Worm (Caenorhabditis elegans): ENCODE measurements around the gene pam-1.
A peak's percentile ranks its signal among the peaks of the same experiment; 100 is the strongest.

Gene pam-1

DNA sequence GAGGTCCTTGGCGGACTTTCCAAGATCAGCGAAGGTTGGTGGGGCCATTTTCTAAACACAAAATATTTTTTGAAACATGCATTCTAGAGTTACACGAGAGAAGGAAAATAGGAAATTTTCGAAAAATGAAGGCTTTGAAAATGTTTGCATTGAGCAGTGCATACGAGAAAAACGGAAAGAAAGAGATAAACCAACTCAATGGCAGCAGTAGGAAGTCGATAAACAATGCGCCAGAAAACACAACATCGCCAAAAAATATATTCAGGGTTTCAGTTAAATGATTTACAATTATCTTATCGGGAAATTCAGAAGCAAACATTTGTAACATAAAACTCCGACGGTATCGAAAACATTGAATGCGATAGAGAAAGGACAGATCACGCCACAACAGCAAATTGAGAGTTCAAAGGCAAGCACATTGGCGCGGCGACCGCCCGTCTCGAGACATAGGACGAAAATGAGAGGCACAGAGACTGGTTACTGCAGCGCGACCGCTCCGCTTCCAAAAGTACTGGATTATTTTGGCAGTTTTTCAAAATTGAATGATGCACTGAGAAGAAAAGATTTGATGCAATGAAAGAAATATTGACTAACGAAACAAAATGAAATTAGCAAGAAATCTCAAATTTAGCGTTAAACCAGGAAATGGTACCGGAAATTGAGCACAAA, 42.6 kb downstream of the pam-1 start, which contains the start of the genes vdac-1 and R05G6.5:
vdac-1 (minus strand) TSS at position 51 of the 669 bp plus-strand sequence.
R05G6.5 (plus strand) TSS at position 527 of the 669 bp plus-strand sequence.
- TF ChIP-seq snu-23 (GFP tag; optimal IDR thresholded peaks at IDR 0.05) (peak; percentile 93), tbx-2 (tag; optimal IDR thresholded peaks at IDR 0.05) (peak; percentile 86), sup-37 (GFP tag; optimal IDR thresholded peaks at IDR 0.05) (peak; percentile 25), lir-3 (tag; optimal IDR thresholded peaks at IDR 0.05; ENCODE audit: poor library complexity) (peak; percentile 7), dpl-1 (GFP tag; optimal IDR thresholded peaks at IDR 0.05) (peak; percentile 89 to 92 (median 92)), aly-2 (tag; optimal IDR thresholded peaks at IDR 0.05) (no peak), Y116A8C.19 (tag; optimal IDR thresholded peaks at IDR 0.05; ENCODE audit: borderline replicate concordance) (no peak), nhr-19 (GFP tag; conservative IDR thresholded peaks at IDR 0.05) (peak; percentile 87), lin-15B (tag; optimal IDR thresholded peaks at IDR 0.05) (peak; percentile 72), sox-4 (tag; optimal IDR thresholded peaks at IDR 0.05) (no peak), ceh-82 (tag; optimal IDR thresholded peaks at IDR 0.05) (peak; percentile 42 to 93 (median 70)), unc-30 (tag; optimal IDR thresholded peaks at IDR 0.05) (no peak), lin-35 (GFP tag; optimal IDR thresholded peaks at IDR 0.05) (peak; percentile 94 to 97), ztf-11 (tag; optimal IDR thresholded peaks at IDR 0.05) (no peak), unc-98 (GFP tag; IDR thresholded peaks at IDR 0.05) (no peak), isw-1 (GFP tag; IDR thresholded peaks at IDR 0.05) (peak; percentile 71), nhr-237 (tag; optimal IDR thresholded peaks at IDR 0.05) (peak; percentile 73), nhr-28 (tag; optimal IDR thresholded peaks at IDR 0.05) (no peak), unc-62 (GFP tag; optimal IDR thresholded peaks at IDR 0.05) (no peak), ets-5 (GFP tag; IDR thresholded peaks at IDR 0.05) (no peak), pag-3 (tag; optimal IDR thresholded peaks at IDR 0.05; ENCODE audit: borderline replicate concordance, insufficient read depth) (no peak), ama-1 (optimal IDR thresholded peaks at IDR 0.05) (no peak), swsn-7 (tag; optimal IDR thresholded peaks at IDR 0.05) (peak; percentile 82), blmp-1 (tag; optimal IDR thresholded peaks at IDR 0.05) (peak; percentile 79), unc-130 (tag; optimal IDR thresholded peaks at IDR 0.05) (peak; percentile 81), grh-1 (GFP tag; IDR thresholded peaks at IDR 0.05) (peak; percentile 77), mdl-1 (tag; optimal IDR thresholded peaks at IDR 0.05) (peak in 1 of 2 experiments; percentile 89), nhr-90 (tag; optimal IDR thresholded peaks at IDR 0.05; ENCODE audit: poor library complexity) (peak; percentile 80), lin-14 (GFP tag; optimal IDR thresholded peaks at IDR 0.05) (peak; percentile 97), alr-1 (tag; optimal IDR thresholded peaks at IDR 0.05; ENCODE audit: borderline replicate concordance) (no peak), irx-1 (tag; optimal IDR thresholded peaks at IDR 0.05) (no peak), nhr-85 (tag) (peak; percentile 83), fkh-4 (tag; optimal IDR thresholded peaks at IDR 0.05; ENCODE audit: borderline replicate concordance) (no peak), elt-3 (tag; optimal IDR thresholded peaks at IDR 0.05) (peak in 4 of 6 experiments; percentile 30 to 78 (median 46)), nhr-84 (tag; optimal IDR thresholded peaks at IDR 0.05) (no peak), fkh-8 (tag; optimal IDR thresholded peaks at IDR 0.05) (peak; percentile 81), pax-3 (tag; optimal IDR thresholded peaks at IDR 0.05) (peak; percentile 47), vab-15 (tag; optimal IDR thresholded peaks at IDR 0.05) (peak; percentile 8), rnt-1 (tag; optimal IDR thresholded peaks at IDR 0.05) (peak; percentile 79), fos-1 (tag; optimal IDR thresholded peaks at IDR 0.05) (peak; percentile 63), ceh-8 (GFP tag; optimal IDR thresholded peaks at IDR 0.05) (no peak), efl-1 (optimal IDR thresholded peaks at IDR 0.05) (peak; percentile 59 to 93), efl-1 (GFP tag; optimal IDR thresholded peaks at IDR 0.05 in 1 of 2) (peak; percentile 90 to 99), mef-2 (tag; optimal IDR thresholded peaks at IDR 0.05) (peak; percentile 30), xbp-1 (tag; optimal IDR thresholded peaks at IDR 0.05) (peak; percentile 83), mep-1 (tag; optimal IDR thresholded peaks at IDR 0.05) (peak; percentile 54), lin-39 (tag; optimal IDR thresholded peaks at IDR 0.05) (no peak), snpc-4 (tag; optimal IDR thresholded peaks at IDR 0.05) (peak; percentile 11), ceh-88 (GFP tag; IDR thresholded peaks at IDR 0.05) (peak; percentile 49; the same call in 1 of the 2 replicates), mab-9 (GFP tag; IDR thresholded peaks at IDR 0.05) (0 out of 2 replicates have a peak, but pooled peaks have one; percentile 17), pqm-1 (tag; optimal IDR thresholded peaks at IDR 0.05) (peak; percentile 67), C04F5.9 (tag; optimal IDR thresholded peaks at IDR 0.05) (no peak)

Data from whole organism, L1 larva.